Worm (Caenorhabditis elegans) whole organism, young adult: Measurements from ENCODE around the gene ztf-1.

Source experiments
- C17E4.6 ChIP-seq: fragments of 200-800 bp; sonication (Bioruptor generic); IDR thresholded peaks from 2 replicates; pipeline ENCODE4 v1.3.6; 2022; ENCODE audit warnings: missing genetic modification reagents, missing genetic modification characterization, missing compliant biosample characterization
- F23B12.7 ChIP-seq: sonication (generic microtip); optimal IDR thresholded peaks from 2 replicates; lab custom pipeline; 2017; ENCODE audit warnings: missing genetic modification characterization, mild to moderate bottlenecking, missing compliant biosample characterization, antibody characterized with exemption, moderate library complexity; ENCODE audit not compliant: insufficient read depth
- F37B4.10 ChIP-seq: fragments of 200-800 bp; sonication (Bioruptor generic); IDR thresholded peaks from 2 replicates; pipeline ENCODE4 v1.3.6; 2022; ENCODE audit warnings: missing genetic modification characterization, missing compliant biosample characterization
- F49E8.2 ChIP-seq: sonication (generic microtip); optimal IDR thresholded peaks from 3 replicates; lab custom pipeline; 2017; ENCODE audit warnings: missing genetic modification characterization, mild to moderate bottlenecking, missing compliant biosample characterization, antibody characterized with exemption, moderate library complexity; ENCODE audit not compliant: insufficient read depth
- F57A8.1 ChIP-seq: fragments of 200-800 bp; sonication (Bioruptor generic); optimal IDR thresholded peaks from 2 replicates; lab custom pipeline; 2018; ENCODE audit warnings: mild to moderate bottlenecking, missing genetic modification characterization, moderate library complexity, missing compliant biosample characterization
- K11D2.4 ChIP-seq: fragments of 200-800 bp; sonication (Bioruptor generic); IDR thresholded peaks from 2 replicates; pipeline ENCODE4 v1.3.6; 2022; ENCODE audit warnings: missing genetic modification reagents, missing genetic modification characterization, missing compliant biosample characterization
- T07F8.4 ChIP-seq: sonication (generic microtip); optimal IDR thresholded peaks from 2 replicates; lab custom pipeline; 2016; ENCODE audit warnings: mild to moderate bottlenecking, missing genetic modification characterization, moderate library complexity, missing compliant biosample characterization
- Y53F4B.3 ChIP-seq: fragments of 200-800 bp; sonication (Bioruptor generic); IDR thresholded peaks from 2 replicates; pipeline ENCODE4 v1.3.6; 2022; ENCODE audit warnings: missing genetic modification reagents, missing genetic modification characterization, missing compliant biosample characterization
- Y53G8AR.9 ChIP-seq: fragments of 200-800 bp; sonication (Bioruptor generic); conservative IDR thresholded peaks from 2 replicates; pipeline ENCODE4 v1.3.6; 2022; ENCODE audit warnings: missing genetic modification reagents, missing genetic modification characterization, missing compliant biosample characterization
- Y79H2A.3 ChIP-seq: fragments of 200-800 bp; sonication (Bioruptor generic); conservative IDR thresholded peaks from 2 replicates; pipeline ENCODE4 v1.3.6; 2022; ENCODE audit warnings: missing genetic modification reagents, missing genetic modification characterization, missing compliant biosample characterization
- ama-1 ChIP-seq, 3 experiments: fragments of 150-350 bp in 1 of 3; sonication (generic microtip) in 2 of 3; optimal IDR thresholded peaks; 2 replicates each; lab custom pipeline; 2014 to 2018; ENCODE audit warnings: missing biosample characterization in 2 of 3, missing genetic modification characterization in 2 of 3, missing genetic modification reagents in 2 of 3
- aptf-3 ChIP-seq: fragments of 200-800 bp; sonication (Bioruptor generic); IDR thresholded peaks from 2 replicates; pipeline ENCODE4 v1.3.6; 2022; ENCODE audit warnings: missing genetic modification characterization, missing compliant biosample characterization
- atf-7 ChIP-seq: sonication (generic microtip); optimal IDR thresholded peaks from 2 replicates; lab custom pipeline; 2017; ENCODE audit warnings: mild to moderate bottlenecking, missing genetic modification characterization, missing compliant biosample characterization
- attf-3 ChIP-seq: fragments of 200-800 bp; sonication (Bioruptor generic); conservative IDR thresholded peaks from 2 replicates; pipeline ENCODE4 v1.3.6; 2022; ENCODE audit warnings: missing genetic modification reagents, missing genetic modification characterization, missing compliant biosample characterization
- attf-5 ChIP-seq: fragments of 200-800 bp; sonication (Bioruptor generic); optimal IDR thresholded peaks from 2 replicates; lab custom pipeline; 2018; ENCODE audit warnings: mild to moderate bottlenecking, missing genetic modification characterization, missing compliant biosample characterization
- bed-1 ChIP-seq: fragments of 200-800 bp; sonication (Bioruptor generic); IDR thresholded peaks from 2 replicates; pipeline ENCODE4 v1.3.6; 2022; ENCODE audit warnings: missing genetic modification reagents, missing genetic modification characterization, missing compliant biosample characterization
- ccch-3 ChIP-seq: fragments of 200-800 bp; sonication (Bioruptor generic); optimal IDR thresholded peaks from 2 replicates; lab custom pipeline; 2018; ENCODE audit warnings: mild to moderate bottlenecking, missing genetic modification characterization, missing compliant biosample characterization
- cebp-1 ChIP-seq, 2 experiments: fragments of 200-800 bp in 1 of 2; sonication (Bioruptor generic) in 1 of 2; sonication (generic microtip) in 1 of 2; IDR thresholded peaks in 1 of 2; optimal IDR thresholded peaks in 1 of 2; 2 replicates each; pipeline versions ENCODE4 v1.3.6 to Lab custom; 2017 to 2022; ENCODE audit warnings: missing compliant biosample characterization in 2 of 2, missing genetic modification characterization in 2 of 2, mild to moderate bottlenecking in 1 of 2, missing genetic modification reagents in 1 of 2, moderate library complexity in 1 of 2
- ceh-79 ChIP-seq: sonication (generic microtip); optimal IDR thresholded peaks from 2 replicates; lab custom pipeline; 2017; ENCODE audit warnings: mild to moderate bottlenecking, missing genetic modification characterization, missing compliant biosample characterization
- dox-1 ChIP-seq: fragments of 200-800 bp; sonication (Bioruptor generic); IDR thresholded peaks from 2 replicates; pipeline ENCODE4 v1.3.6; 2022; ENCODE audit warnings: missing genetic modification reagents, missing genetic modification characterization, missing compliant biosample characterization
- ekl-4 ChIP-seq: fragments of 200-800 bp; sonication (Bioruptor generic); IDR thresholded peaks from 2 replicates; pipeline ENCODE4 v1.3.6; 2022; ENCODE audit warnings: missing genetic modification reagents, missing genetic modification characterization, missing compliant biosample characterization
- gei-17 ChIP-seq: fragments of 200-800 bp; sonication (Bioruptor generic); optimal IDR thresholded peaks from 2 replicates; lab custom pipeline; 2018; ENCODE audit warnings: mild to moderate bottlenecking, missing genetic modification characterization, missing compliant biosample characterization
- him-1 ChIP-seq: sonication (generic microtip); optimal IDR thresholded peaks from 2 replicates; lab custom pipeline; 2016; ENCODE audit warnings: missing genotype, missing genetic modification reagents, missing genetic modification characterization, missing compliant biosample characterization
- hlh-12 ChIP-seq: sonication (generic microtip); optimal IDR thresholded peaks from 2 replicates; lab custom pipeline; 2016; ENCODE audit warnings: missing genetic modification characterization, missing compliant biosample characterization
- hlh-26 ChIP-seq: fragments of 200-800 bp; sonication (Bioruptor generic); conservative IDR thresholded peaks from 2 replicates; pipeline ENCODE4 v1.3.6; 2022; ENCODE audit warnings: missing genetic modification reagents, missing genetic modification characterization, missing compliant biosample characterization
- hmg-1.2 ChIP-seq: fragments of 200-800 bp; sonication (Bioruptor generic); IDR thresholded peaks from 2 replicates; pipeline ENCODE4 v1.3.6; 2022; ENCODE audit warnings: missing genetic modification reagents, missing genetic modification characterization, missing compliant biosample characterization
- lin-26 ChIP-seq: fragments of 200-800 bp; sonication (Bioruptor generic); IDR thresholded peaks from 2 replicates; pipeline ENCODE4 v1.3.6; 2022; ENCODE audit warnings: missing genetic modification reagents, missing genetic modification characterization, missing compliant biosample characterization
- lir-1 ChIP-seq: fragments of 200-800 bp; sonication (Bioruptor generic); conservative IDR thresholded peaks from 2 replicates; pipeline ENCODE4 v1.3.6; 2022; ENCODE audit warnings: missing genetic modification reagents, missing genetic modification characterization, missing compliant biosample characterization
- mes-4 ChIP-seq: sonication (generic microtip); optimal IDR thresholded peaks from 2 replicates; lab custom pipeline; 2016; ENCODE audit warnings: missing genotype, missing genetic modification characterization, missing compliant biosample characterization
- nhr-120 ChIP-seq: fragments of 200-800 bp; sonication (Bioruptor generic); IDR thresholded peaks from 2 replicates; pipeline ENCODE4 v1.3.6; 2022; ENCODE audit warnings: missing genetic modification characterization, missing compliant biosample characterization
- nhr-27 ChIP-seq: fragments of 200-800 bp; sonication (Bioruptor generic); optimal IDR thresholded peaks from 2 replicates; lab custom pipeline; 2018; ENCODE audit warnings: mild to moderate bottlenecking, missing genetic modification characterization, moderate library complexity, missing compliant biosample characterization
- nhr-80 ChIP-seq: sonication (generic microtip); optimal IDR thresholded peaks from 2 replicates; lab custom pipeline; 2016; ENCODE audit warnings: missing genetic modification characterization, missing compliant biosample characterization
- rec-8 ChIP-seq, 2 experiments: sonication (generic microtip); optimal IDR thresholded peaks; 2 replicates each; lab custom pipeline; 2016; ENCODE audit warnings: mild to moderate bottlenecking in 2 of 2, missing genetic modification characterization in 2 of 2, missing genetic modification reagents in 2 of 2, missing genotype in 2 of 2, missing biosample characterization in 1 of 2, missing compliant biosample characterization in 1 of 2, moderate library complexity in 1 of 2
- sdz-38 ChIP-seq: sonication (generic microtip); optimal IDR thresholded peaks from 2 replicates; lab custom pipeline; 2016; ENCODE audit warnings: missing genotype, missing genetic modification characterization, missing compliant biosample characterization
- xnd-1 ChIP-seq: sonication (generic microtip); optimal IDR thresholded peaks from 2 replicates; lab custom pipeline; 2016; ENCODE audit warnings: missing genotype, missing genetic modification reagents, missing genetic modification characterization, missing compliant biosample characterization
- ztf-3 ChIP-seq: fragments of 200-800 bp; sonication (Bioruptor generic); optimal IDR thresholded peaks from 2 replicates; lab custom pipeline; 2018; ENCODE audit warnings: mild to moderate bottlenecking, missing genetic modification characterization, missing compliant biosample characterization

The ztf-1 gene

ce11 chrIII:8772428-8773027, 19.6 kb downstream of the ztf-1 start:
- TF ChIP-seq attf-5 (peak; percentile 2), hmg-1.2 (GFP tag; lab: Robert Waterston, UW) (peak; percentile 36; the same call in 1 of the 2 replicates), nhr-80 (tag; lab: Kevin White, UChicago) (peak; percentile 57), F57A8.1 (GFP tag; lab: Kevin White, UChicago) (no peak), cebp-1 (GFP tag; IDR thresholded peaks at IDR 0.05; lab: Robert Waterston, UW) (peak; percentile 89), cebp-1 (tag; optimal IDR thresholded peaks at IDR 0.05; lab: Kevin White, UChicago) (peak; percentile 97), ceh-79 (tag; lab: Kevin White, UChicago) (no peak), dox-1 (GFP tag; lab: Robert Waterston, UW) (no peak)
- TF ChIP-seq, all 124 proteins: peak for 4

- TF ChIP-seq ama-1 (optimal IDR thresholded peaks at IDR 0.05; lab: Kevin White, UChicago) (no peak), ama-1 (GFP tag; optimal IDR thresholded peaks at IDR 0.05; lab: Kevin White, UChicago) (no peak), hlh-26 (GFP tag; lab: Robert Waterston, UW) (no peak), hlh-12 (tag; lab: Kevin White, UChicago) (no peak), Y53F4B.3 (GFP tag; lab: Robert Waterston, UW) (no peak), ccch-3 (GFP tag; lab: Kevin White, UChicago) (no peak)
These were observed 20.3 kb downstream of the ztf-1 start, which contains the start of gene K02D10.3 for ce11 chrIII:8771851-8772250. Gene K02D10.3 (minus strand): TSS chrIII:8771951.

ce11 chrIII:8771162-8771561, 21.0 kb downstream of the ztf-1 start, which contains the start of gene K02D10.2:
Gene K02D10.2 (minus strand): TSS chrIII:8771262.
- TF ChIP-seq cebp-1 (GFP tag; IDR thresholded peaks at IDR 0.05; lab: Robert Waterston, UW), result no peak
- no peak for TF ChIP-seq cebp-1 (tag; optimal IDR thresholded peaks at IDR 0.05; lab: Kevin White, UChicago)
- no peak for TF ChIP-seq F23B12.7 (tag; lab: Kevin White, UChicago)
- no peak for TF ChIP-seq sdz-38 (tag; lab: Kevin White, UChicago)
- TF ChIP-seq attf-3 (GFP tag; lab: Robert Waterston, UW), result no peak
- TF ChIP-seq Y53G8AR.9, result no peak
- no peak for TF ChIP-seq T07F8.4
- no peak for TF ChIP-seq ztf-3
- no peak for TF ChIP-seq nhr-120
- TF ChIP-seq bed-1 (GFP tag; lab: Robert Waterston, UW), result no peak
- TF ChIP-seq F49E8.2 (tag; lab: Kevin White, UChicago), result no peak
- TF ChIP-seq rec-8 (tag; optimal IDR thresholded peaks at IDR 0.05; lab: Kevin White, UChicago), result no peak
- no peak for TF ChIP-seq lir-1

- TF ChIP-seq gei-17 (GFP tag; lab: Kevin White, UChicago), result no peak
- peak; percentile 59; the same call in 1 of the 2 replicates for TF ChIP-seq lin-26 (GFP tag; lab: Robert Waterston, UW)
- TF ChIP-seq cebp-1 (GFP tag; IDR thresholded peaks at IDR 0.05; lab: Robert Waterston, UW), result no peak
- no peak for TF ChIP-seq cebp-1 (tag; optimal IDR thresholded peaks at IDR 0.05; lab: Kevin White, UChicago)
- no peak for TF ChIP-seq aptf-3 (GFP tag; lab: Robert Waterston, UW)
These were observed 21.9 kb downstream of the ztf-1 start for ce11 chrIII:8770243-8770642.

- no peak for TF ChIP-seq ceh-79 (tag; lab: Kevin White, UChicago)
- peak; percentile 56 for TF ChIP-seq ama-1 (optimal IDR thresholded peaks at IDR 0.05; lab: Kevin White, UChicago)
- no peak for TF ChIP-seq ama-1 (GFP tag; optimal IDR thresholded peaks at IDR 0.05; lab: Kevin White, UChicago)
- TF ChIP-seq, all 124 proteins: peak for 1
These were observed 22.9 kb downstream of the ztf-1 start, which contains the start of gene K02D10.1 for ce11 chrIII:8769253-8769652. Gene K02D10.1 (plus strand): TSS chrIII:8769536.

ce11 chrIII:8767889-8768361, 24.2 kb downstream of the ztf-1 start, which contains the start of gene mtss-1:
Gene mtss-1 (plus strand): TSS chrIII:8768311.
- TF ChIP-seq mes-4 (no peak), F37B4.10 (GFP tag; lab: Robert Waterston, UW) (no peak), ztf-3 (no peak), him-1 (tag; lab: Kevin White, UChicago) (no peak), K11D2.4 (GFP tag; lab: Robert Waterston, UW) (no peak), ceh-79 (tag; lab: Kevin White, UChicago) (no peak), ekl-4 (GFP tag; lab: Robert Waterston, UW) (no peak), C17E4.6 (GFP tag; lab: Robert Waterston, UW) (no peak), nhr-27 (tag; lab: Kevin White, UChicago) (no peak), F23B12.7 (tag; lab: Kevin White, UChicago) (peak; percentile 36), atf-7 (tag; lab: Kevin White, UChicago) (no peak), Y79H2A.3 (GFP tag; lab: Robert Waterston, UW) (no peak), xnd-1 (tag; lab: Kevin White, UChicago) (peak; percentile 31)
